Fruit fly (Drosophila melanogaster) whole organism, wandering third instar larva: ENCODE results near the gene dan.

ENCODE experiments used
- Abd-B ChIP-seq: fragments of >200 bp; optimal IDR thresholded peaks from 2 replicates; lab custom pipeline; 2017; ENCODE audit warnings: missing biosample characterization, missing genetic modification characterization
- CG32264 ChIP-seq: fragments of 200-800 bp; sonication (Bioruptor generic); optimal IDR thresholded peaks from 2 replicates; lab custom pipeline; 2016; ENCODE audit warnings: missing biosample characterization, missing genetic modification characterization
- CG9705 ChIP-seq: fragments of 200-800 bp; sonication (Bioruptor generic); optimal IDR thresholded peaks from 2 replicates; lab custom pipeline; 2018; ENCODE audit warnings: missing biosample characterization, mild to moderate bottlenecking, missing genetic modification characterization
- CrebA ChIP-seq: fragments of 200-800 bp; sonication (Bioruptor generic); optimal IDR thresholded peaks from 2 replicates; lab custom pipeline; 2016; ENCODE audit warnings: missing biosample characterization, mild to moderate bottlenecking, missing genetic modification characterization, borderline replicate concordance
- Dfd ChIP-seq: fragments of >200 bp; optimal IDR thresholded peaks from 2 replicates; lab custom pipeline; 2017; ENCODE audit warnings: missing biosample characterization, missing genetic modification characterization
- Dif ChIP-seq: fragments of 200-275, 200-300 bp; sonication (Bioruptor generic); optimal IDR thresholded peaks from 2 replicates; lab custom pipeline; 2018; ENCODE audit warnings: missing biosample characterization, missing genetic modification characterization; ENCODE audit not compliant: partially characterized antibody
- GATAd ChIP-seq: sonication (Bioruptor generic); optimal IDR thresholded peaks from 2 replicates; lab custom pipeline; 2016; ENCODE audit warnings: missing biosample characterization, missing genetic modification characterization
- HLH106 ChIP-seq: fragments of 200-800 bp; optimal IDR thresholded peaks from 3 replicates; lab custom pipeline; 2019; ENCODE audit warnings: missing biosample characterization, mild to moderate bottlenecking, missing genetic modification characterization, moderate library complexity
- Hnf4 ChIP-seq: fragments of 200-800 bp; sonication (Bioruptor generic); optimal IDR thresholded peaks from 2 replicates; lab custom pipeline; 2016; ENCODE audit warnings: missing biosample characterization, mild to moderate bottlenecking, missing genetic modification characterization
- Hr78 ChIP-seq: fragments of >200 bp; optimal IDR thresholded peaks from 2 replicates; lab custom pipeline; 2017; ENCODE audit warnings: missing biosample characterization, missing genetic modification characterization
- Hr83 ChIP-seq: fragments of 200-300 bp; sonication (Bioruptor generic); optimal IDR thresholded peaks from 2 replicates; lab custom pipeline; 2016; ENCODE audit warnings: missing biosample characterization, mild to moderate bottlenecking, missing genetic modification characterization, moderate library complexity; ENCODE audit not compliant: poor library complexity, severe bottlenecking
- Jra ChIP-seq: sonication (Bioruptor generic); optimal IDR thresholded peaks from 2 replicates; lab custom pipeline; 2016; ENCODE audit warnings: missing biosample characterization, missing genetic modification characterization
- Mio ChIP-seq: sonication (Bioruptor generic); optimal IDR thresholded peaks from 2 replicates; lab custom pipeline; 2016; ENCODE audit warnings: missing biosample characterization, missing genetic modification characterization
- Myc ChIP-seq: fragments of >200 bp; optimal IDR thresholded peaks from 2 replicates; lab custom pipeline; 2017
- N ChIP-seq: fragments of >200 bp; optimal IDR thresholded peaks from 2 replicates; lab custom pipeline; 2018; ENCODE audit warnings: missing biosample characterization, missing external identifiers, missing genetic modification characterization
- OdsH ChIP-seq: fragments of 200-800 bp; sonication (Bioruptor generic); optimal IDR thresholded peaks from 2 replicates; lab custom pipeline; 2016; ENCODE audit warnings: missing biosample characterization, mild to moderate bottlenecking, missing genetic modification characterization
- Rel ChIP-seq, 2 experiments: fragments of 200-800 bp; sonication (Bioruptor generic) in 1 of 2; optimal IDR thresholded peaks; 2 replicates in 1 of 2; 3 replicates in 1 of 2; lab custom pipeline; 2016 to 2019; ENCODE audit warnings: mild to moderate bottlenecking in 2 of 2, missing biosample characterization in 2 of 2, missing genetic modification characterization in 2 of 2, moderate library complexity in 1 of 2
- Sp1 ChIP-seq: fragments of 200-800 bp; sonication (Bioruptor generic); optimal IDR thresholded peaks from 3 replicates; lab custom pipeline; 2019; ENCODE audit warnings: missing biosample characterization, mild to moderate bottlenecking, missing genetic modification characterization, moderate library complexity
- Vsx2 ChIP-seq: fragments of 200-300, 225-300 bp; sonication (Bioruptor generic); optimal IDR thresholded peaks from 2 replicates; lab custom pipeline; 2018; ENCODE audit warnings: missing biosample characterization, missing genetic modification characterization; ENCODE audit not compliant: partially characterized antibody
- br ChIP-seq: fragments of 200-800 bp; sonication (Bioruptor generic); optimal IDR thresholded peaks from 2 replicates; lab custom pipeline; 2016; ENCODE audit warnings: missing biosample characterization, missing genetic modification characterization
- brk ChIP-seq: fragments of 200-800 bp; sonication (Bioruptor generic); optimal IDR thresholded peaks from 2 replicates; lab custom pipeline; 2016; ENCODE audit warnings: missing biosample characterization, mild to moderate bottlenecking, missing genetic modification characterization
- dl ChIP-seq, 2 experiments: fragments of 175-275, 200-275 bp in 1 of 2; fragments of 200-275 bp in 1 of 2; sonication (Bioruptor generic); optimal IDR thresholded peaks; lab custom pipeline; 2018; ENCODE audit warnings: mild to moderate bottlenecking in 2 of 2, missing biosample characterization in 2 of 2, missing genetic modification characterization in 2 of 2, moderate library complexity in 2 of 2; ENCODE audit not compliant: partially characterized antibody in 2 of 2, insufficient read depth in 1 of 2
- dmrt93B ChIP-seq: fragments of 200-800 bp; sonication (Bioruptor generic); optimal IDR thresholded peaks from 2 replicates; lab custom pipeline; 2018; ENCODE audit warnings: missing biosample characterization, mild to moderate bottlenecking, missing genetic modification characterization
- dsf ChIP-seq: sonication (Bioruptor generic); optimal IDR thresholded peaks from 2 replicates; lab custom pipeline; 2016; ENCODE audit warnings: missing biosample characterization, missing genetic modification characterization, borderline replicate concordance
- ey ChIP-seq: fragments of 200-800 bp; sonication (Bioruptor generic); optimal IDR thresholded peaks from 2 replicates; lab custom pipeline; 2016; ENCODE audit warnings: missing biosample characterization, missing genetic modification characterization
- foxo ChIP-seq, 2 experiments: fragments of 200-800 bp; sonication (Bioruptor generic); optimal IDR thresholded peaks; 2 replicates in 1 of 2; 3 replicates in 1 of 2; lab custom pipeline; 2016 to 2017; ENCODE audit warnings: missing biosample characterization in 2 of 2, missing genetic modification characterization in 2 of 2
- fru ChIP-seq: fragments of 200-800 bp; sonication (Bioruptor generic); optimal IDR thresholded peaks from 3 replicates; lab custom pipeline; 2016; ENCODE audit warnings: missing biosample characterization, mild to moderate bottlenecking, missing genetic modification characterization
- h ChIP-seq: fragments of 200-800 bp; sonication (Bioruptor generic); optimal IDR thresholded peaks from 3 replicates; lab custom pipeline; 2016; ENCODE audit warnings: missing biosample characterization, mild to moderate bottlenecking, missing genetic modification characterization
- jim ChIP-seq: fragments of 175-275, 200-325 bp; sonication (Bioruptor generic); optimal IDR thresholded peaks from 2 replicates; lab custom pipeline; 2016; ENCODE audit warnings: missing biosample characterization, mild to moderate bottlenecking, missing genetic modification characterization
- lola ChIP-seq: fragments of >200 bp; optimal IDR thresholded peaks from 2 replicates; lab custom pipeline; 2017; ENCODE audit warnings: missing biosample characterization, missing genetic modification characterization
- pan ChIP-seq: fragments of >200 bp; optimal IDR thresholded peaks from 2 replicates; lab custom pipeline; 2017
- psq ChIP-seq: fragments of 200-800 bp; sonication (Bioruptor generic); optimal IDR thresholded peaks from 3 replicates; lab custom pipeline; 2017; ENCODE audit warnings: missing biosample characterization, mild to moderate bottlenecking, missing genetic modification characterization, moderate library complexity
- rgr ChIP-seq: fragments of 200-800 bp; sonication (Bioruptor generic); optimal IDR thresholded peaks from 3 replicates; lab custom pipeline; 2016; ENCODE audit warnings: missing biosample characterization, mild to moderate bottlenecking, missing genetic modification characterization
- sage ChIP-seq: fragments of 200-800 bp; sonication (Bioruptor generic); optimal IDR thresholded peaks from 2 replicates; lab custom pipeline; 2016; ENCODE audit warnings: missing biosample characterization, mild to moderate bottlenecking, missing genetic modification characterization
- sv ChIP-seq: fragments of 200-800 bp; sonication (Bioruptor generic); optimal IDR thresholded peaks from 3 replicates; lab custom pipeline; 2016; ENCODE audit warnings: missing biosample characterization, missing genetic modification characterization
- tai ChIP-seq: sonication (Bioruptor generic); optimal IDR thresholded peaks from 2 replicates; lab custom pipeline; 2016; ENCODE audit warnings: missing biosample characterization, missing genetic modification characterization
- usp ChIP-seq: fragments of >200 bp; optimal IDR thresholded peaks from 2 replicates; lab custom pipeline; 2017; ENCODE audit warnings: missing biosample characterization, missing genetic modification characterization
- woc ChIP-seq: sonication (Bioruptor generic); optimal IDR thresholded peaks from 2 replicates; lab custom pipeline; 2016; ENCODE audit warnings: missing biosample characterization, mild to moderate bottlenecking, missing genetic modification characterization

Gene dan

dm6 chr3R:25225483-25225882, 41.3 kb downstream of the dan start:
- TF ChIP-seq Hr78 (GFP tag; lab: Kevin White, UChicago) (no peak), lola (GFP tag; lab: Kevin White, UChicago) (no peak), jim (no peak), foxo (GFP tag; optimal IDR thresholded peaks at IDR 0.05; lab: Kevin White, UChicago) (no peak), brk (GFP tag; lab: Kevin White, UChicago) (no peak), ey (no peak), usp (GFP tag; lab: Kevin White, UChicago) (no peak), HLH106 (tag; lab: Kevin White, UChicago) (no peak), woc (GFP tag; lab: Kevin White, UChicago) (no peak), Vsx2 (GFP tag; lab: Kevin White, UChicago) (no peak)
- TF ChIP-seq, all 38 proteins: peak for 0

dm6 chr3R:25232271-25232989, 48.2 kb downstream of the dan start, which contains the start of gene Cad96Cb:
Gene Cad96Cb, minus strand, starts transcription at chr3R:25232321.
- TF ChIP-seq tai (GFP tag; lab: Kevin White, UChicago) (no peak), dl (GFP tag; optimal IDR thresholded peaks at IDR 0.05; lab: Kevin White, UChicago; ENCODE audit: insufficient read depth in 1 of 2, partially characterized antibody in 2 of 2) (peak in 1 of 2 experiments; percentile 15), woc (GFP tag; lab: Kevin White, UChicago) (peak; percentile 93), foxo (GFP tag; optimal IDR thresholded peaks at IDR 0.05; lab: Kevin White, UChicago) (peak in 1 of 2 experiments; percentile 89), Dfd (GFP tag; lab: Kevin White, UChicago) (no peak), HLH106 (tag; lab: Kevin White, UChicago) (peak; percentile 86), Abd-B (GFP tag; lab: Kevin White, UChicago) (no peak), Myc (lab: Kevin White, UChicago) (no peak), lola (GFP tag; lab: Kevin White, UChicago) (no peak), N (no peak), dmrt93B (GFP tag; lab: Kevin White, UChicago) (peak; percentile 87), ey (peak; percentile 86), Jra (GFP tag; lab: Kevin White, UChicago) (peak; percentile 66), GATAd (GFP tag; lab: Kevin White, UChicago) (peak; percentile 13), Hr78 (GFP tag; lab: Kevin White, UChicago) (no peak), CrebA (GFP tag; lab: Kevin White, UChicago) (no peak), Mio (GFP tag; lab: Kevin White, UChicago) (no peak), CG9705 (peak; percentile 70), Sp1 (GFP tag; lab: Kevin White, UChicago) (peak; percentile 91), CG32264 (GFP tag; lab: Kevin White, UChicago) (peak; percentile 63), pan (no peak), Hnf4 (GFP tag; lab: Kevin White, UChicago) (peak; percentile 53), Rel (GFP tag; optimal IDR thresholded peaks at IDR 0.05; lab: Kevin White, UChicago) (peak; percentile 31), Rel (tag; optimal IDR thresholded peaks at IDR 0.05; lab: Kevin White, UChicago) (peak; percentile 6), fru (GFP tag; lab: Kevin White, UChicago) (peak; percentile 90), Dif (GFP tag; lab: Kevin White, UChicago) (no peak), sv (GFP tag; lab: Kevin White, UChicago) (peak; percentile 73), Vsx2 (GFP tag; lab: Kevin White, UChicago) (no peak), OdsH (GFP tag; lab: Kevin White, UChicago) (peak; percentile 86), h (GFP tag; lab: Kevin White, UChicago) (peak; percentile 88), sage (GFP tag; lab: Kevin White, UChicago) (peak; percentile 47), Hr83 (peak; percentile 9), jim (no peak), rgr (GFP tag; lab: Kevin White, UChicago) (peak; percentile 84), dsf (GFP tag; lab: Kevin White, UChicago) (peak; percentile 14), br (peak; percentile 86), brk (GFP tag; lab: Kevin White, UChicago) (no peak), usp (GFP tag; lab: Kevin White, UChicago) (no peak), psq (GFP tag; lab: Kevin White, UChicago) (peak; percentile 84)
